Fruit fly (Drosophila melanogaster): ENCODE measurements around the gene Cyp12e1.

- no peak for TF ChIP-seq pad (GFP tag; optimal IDR thresholded peaks at IDR 0.05)
- TF ChIP-seq ovo (GFP tag; optimal IDR thresholded peaks at IDR 0.05) = no peak
- no peak for TF ChIP-seq tj (GFP tag; optimal IDR thresholded peaks at IDR 0.05)
- TF ChIP-seq CG12768 (GFP tag; optimal IDR thresholded peaks at IDR 0.05) = no peak
Observed at dm6 chr3R:10394368-10394770, 40.2 kb upstream of the Cyp12e1 start.
